Fruit fly (Drosophila melanogaster) whole organism, embryonic: ENCODE data around the gene Ugt301D1.

Experiments
- ATbp ChIP-seq: fragments of 200-800 bp; sonication (Bioruptor generic); optimal IDR thresholded peaks from 2 replicates; lab custom pipeline; 2017; ENCODE audit warnings: missing biosample characterization, mild to moderate bottlenecking, missing genetic modification characterization, missing genetic modification reagents
- Ada2b ChIP-seq: fragments of 200-800 bp; sonication (Bioruptor generic); IDR thresholded peaks from 2 replicates; pipeline ENCODE4 v1.3.6; 2022; ENCODE audit warnings: missing biosample characterization, missing genetic modification characterization
- Atf3 ChIP-seq: fragments of 200-800 bp; sonication (Bioruptor generic); optimal IDR thresholded peaks from 3 replicates; lab custom pipeline; 2016; ENCODE audit warnings: missing biosample characterization, missing genetic modification characterization
- CG11504 ChIP-seq: fragments of 200-800 bp; sonication (Bioruptor generic); optimal IDR thresholded peaks from 3 replicates; lab custom pipeline; 2019; ENCODE audit warnings: missing biosample characterization, mild to moderate bottlenecking, missing genetic modification characterization, moderate library complexity
- CG12659 ChIP-seq: fragments of 200-800 bp; sonication (Bioruptor generic); optimal IDR thresholded peaks from 3 replicates; lab custom pipeline; 2017; ENCODE audit warnings: mild to moderate bottlenecking, missing biosample characterization, missing genetic modification reagents, missing genetic modification characterization
- CG13287 ChIP-seq: fragments of 200-800 bp; sonication (Bioruptor generic); IDR thresholded peaks from 2 replicates; pipeline ENCODE4 v1.3.6; 2022; ENCODE audit warnings: missing biosample characterization, missing genetic modification characterization; ENCODE audit not compliant: partially characterized antibody
- CG13624 ChIP-seq: fragments of 200-800 bp; sonication (Bioruptor generic); optimal IDR thresholded peaks from 2 replicates; lab custom pipeline; 2016; ENCODE audit warnings: missing biosample characterization, missing genetic modification characterization
- CG14014 ChIP-seq: fragments of 200-800 bp; sonication (Bioruptor generic); IDR thresholded peaks from 2 replicates; pipeline ENCODE4 v1.3.6; 2022; ENCODE audit warnings: missing biosample characterization, missing genetic modification characterization
- CG17186 ChIP-seq: fragments of 200-800 bp; sonication (Bioruptor generic); optimal IDR thresholded peaks from 3 replicates; lab custom pipeline; 2017; ENCODE audit warnings: missing biosample characterization, missing genetic modification reagents, missing genetic modification characterization
- CG2712 ChIP-seq: fragments of 200-800 bp; optimal IDR thresholded peaks from 3 replicates; lab custom pipeline; 2019; ENCODE audit warnings: missing biosample characterization, mild to moderate bottlenecking, missing genetic modification characterization, moderate library complexity
- CG30403 ChIP-seq: fragments of 200-800 bp; sonication (Bioruptor generic); optimal IDR thresholded peaks from 3 replicates; lab custom pipeline; 2016; ENCODE audit warnings: missing biosample characterization, missing genetic modification characterization
- CG4404 ChIP-seq: fragments of 200-800 bp; sonication (Bioruptor generic); IDR thresholded peaks from 2 replicates; pipeline ENCODE4 v1.3.6; 2022; ENCODE audit warnings: missing biosample characterization, missing genetic modification characterization
- CG7271 ChIP-seq: fragments of 200-800 bp; sonication (Bioruptor generic); optimal IDR thresholded peaks from 2 replicates; lab custom pipeline; 2018; ENCODE audit warnings: missing biosample characterization, mild to moderate bottlenecking, missing genetic modification characterization, moderate library complexity
- CG7963 ChIP-seq: fragments of 200-800 bp; sonication (Bioruptor generic); IDR thresholded peaks from 3 replicates; pipeline ENCODE4 v1.3.6; 2022; ENCODE audit warnings: missing biosample characterization, missing genetic modification characterization; ENCODE audit not compliant: partially characterized antibody
- CG8359 ChIP-seq: fragments of 200-800 bp; sonication (Bioruptor generic); optimal IDR thresholded peaks from 2 replicates; lab custom pipeline; 2017; ENCODE audit warnings: missing biosample characterization, mild to moderate bottlenecking, missing genetic modification characterization, borderline replicate concordance
- CG8924 ChIP-seq: fragments of 200-800 bp; optimal IDR thresholded peaks from 3 replicates; lab custom pipeline; 2019; ENCODE audit warnings: missing biosample characterization, mild to moderate bottlenecking, missing genetic modification characterization, moderate library complexity
- CG9727 ChIP-seq: fragments of 200-800 bp; sonication (Bioruptor generic); optimal IDR thresholded peaks from 3 replicates; lab custom pipeline; 2017; ENCODE audit warnings: missing biosample characterization, mild to moderate bottlenecking, missing genetic modification characterization
- CHES-1-like ChIP-seq: fragments of 200-800 bp; sonication (Bioruptor generic); optimal IDR thresholded peaks from 2 replicates; lab custom pipeline; 2016; ENCODE audit warnings: missing biosample characterization, missing genetic modification characterization
- CoRest ChIP-seq: fragments of 200-800 bp; sonication (Bioruptor generic); optimal IDR thresholded peaks from 3 replicates; lab custom pipeline; 2018; ENCODE audit warnings: missing biosample characterization, mild to moderate bottlenecking, missing genetic modification characterization, moderate library complexity
- D19A ChIP-seq: fragments of 200-800 bp; optimal IDR thresholded peaks from 3 replicates; lab custom pipeline; 2019; ENCODE audit warnings: missing biosample characterization, mild to moderate bottlenecking, missing genetic modification characterization, moderate library complexity
- Dbx ChIP-seq: fragments of 200-800 bp; sonication (Bioruptor generic); IDR thresholded peaks from 3 replicates; pipeline ENCODE4 v1.3.6; 2022; ENCODE audit warnings: missing biosample characterization, missing genetic modification characterization
- Dfd ChIP-seq, 2 experiments: fragments of >200 bp; optimal IDR thresholded peaks; 2 replicates each; lab custom pipeline; 2017; ENCODE audit warnings: missing biosample characterization in 2 of 2, missing genetic modification characterization in 2 of 2
- Doc2 ChIP-seq: fragments of 200-800 bp; sonication (Bioruptor generic); IDR thresholded peaks from 2 replicates; pipeline ENCODE4 v1.3.6; 2022; ENCODE audit warnings: missing biosample characterization, missing genetic modification characterization
- ERR ChIP-seq: fragments of 200-800 bp; sonication (Bioruptor generic); optimal IDR thresholded peaks from 2 replicates; lab custom pipeline; 2016; ENCODE audit warnings: missing biosample characterization, missing genetic modification characterization
- Ets65A ChIP-seq: fragments of 200-800 bp; sonication (Bioruptor generic); peaks from one replicate; lab custom pipeline; 2016; ENCODE audit warnings: missing biosample characterization, missing genetic modification characterization
- HLH54F ChIP-seq: fragments of 200-800 bp; sonication (Bioruptor generic); optimal IDR thresholded peaks from 3 replicates; lab custom pipeline; 2016; ENCODE audit warnings: missing biosample characterization, missing genetic modification characterization
- Hmx ChIP-seq: fragments of 200-800 bp; sonication (Bioruptor generic); optimal IDR thresholded peaks from 2 replicates; lab custom pipeline; 2016; ENCODE audit warnings: missing biosample characterization, missing genetic modification characterization
- Jarid2 ChIP-seq: fragments of 200-800 bp; sonication (Bioruptor generic); optimal IDR thresholded peaks from 3 replicates; lab custom pipeline; 2017; ENCODE audit warnings: mild to moderate bottlenecking, missing biosample characterization, missing genetic modification reagents, missing genetic modification characterization
- Lpt ChIP-seq: fragments of >200 bp; optimal IDR thresholded peaks from 2 replicates; lab custom pipeline; 2018; ENCODE audit warnings: missing biosample characterization, missing genetic modification characterization
- Mrtf ChIP-seq: fragments of 200-800 bp; sonication (Bioruptor generic); IDR thresholded peaks from 3 replicates; pipeline ENCODE4 v1.3.6; 2022; ENCODE audit warnings: missing biosample characterization, missing genetic modification characterization
- Myb ChIP-seq: fragments of 200-800 bp; sonication (Bioruptor generic); optimal IDR thresholded peaks from 2 replicates; lab custom pipeline; 2016; ENCODE audit warnings: missing biosample characterization, missing genetic modification characterization
- Nf-YA ChIP-seq: fragments of 200-800 bp; sonication (Bioruptor generic); IDR thresholded peaks from 2 replicates; pipeline ENCODE4 v1.3.6; 2022; ENCODE audit warnings: missing biosample characterization, missing genetic modification characterization
- Rx ChIP-seq: fragments of 200-800 bp; sonication (Bioruptor generic); IDR thresholded peaks from 2 replicates; pipeline ENCODE4 v1.3.6; 2022; ENCODE audit warnings: missing biosample characterization, missing genetic modification characterization
- Sin3A ChIP-seq: fragments of >200 bp; optimal IDR thresholded peaks from 2 replicates; lab custom pipeline; 2018
- Taf1 ChIP-seq: fragments of 200-800 bp; sonication (Bioruptor generic); IDR thresholded peaks from 2 replicates; pipeline ENCODE4 v1.3.6; 2022; ENCODE audit warnings: missing biosample characterization, missing genetic modification characterization
- ab ChIP-seq: fragments of 200-800 bp; sonication (Bioruptor generic); optimal IDR thresholded peaks from 2 replicates; lab custom pipeline; 2016; ENCODE audit warnings: missing biosample characterization, missing genetic modification characterization
- abd-A ChIP-seq: fragments of 200-800 bp; sonication (Bioruptor generic); optimal IDR thresholded peaks from 3 replicates; lab custom pipeline; 2019; ENCODE audit warnings: missing biosample characterization, mild to moderate bottlenecking, missing genetic modification characterization, moderate library complexity
- bigmax ChIP-seq: fragments of 200-800 bp; sonication (Bioruptor generic); optimal IDR thresholded peaks from 2 replicates; lab custom pipeline; 2018; ENCODE audit warnings: missing biosample characterization, mild to moderate bottlenecking, missing genetic modification characterization
- bowl ChIP-seq: fragments of 200-800 bp; sonication (Bioruptor generic); IDR thresholded peaks from 2 replicates; pipeline ENCODE4 v1.3.6; 2022; ENCODE audit warnings: missing biosample characterization, missing genetic modification characterization
- cas ChIP-seq: fragments of 200-800 bp; sonication (Bioruptor generic); IDR thresholded peaks from 2 replicates; pipeline ENCODE4 v1.3.6; 2022; ENCODE audit warnings: missing biosample characterization, missing genetic modification characterization
- crp ChIP-seq, 2 experiments: fragments of 200-800 bp; sonication (Bioruptor generic); optimal IDR thresholded peaks; 2 replicates in 1 of 2; 3 replicates in 1 of 2; lab custom pipeline; 2017; ENCODE audit warnings: missing biosample characterization in 2 of 2, missing genetic modification characterization in 2 of 2, mild to moderate bottlenecking in 1 of 2, moderate library complexity in 1 of 2
- disco-r ChIP-seq: fragments of 200-800 bp; sonication (Bioruptor generic); optimal IDR thresholded peaks from 2 replicates; lab custom pipeline; 2016; ENCODE audit warnings: missing biosample characterization, missing genetic modification characterization
- gcm2 ChIP-seq: fragments of 200-800 bp; sonication (Bioruptor generic); optimal IDR thresholded peaks from 2 replicates; lab custom pipeline; 2016; ENCODE audit warnings: missing biosample characterization, missing genetic modification characterization
- gem ChIP-seq: fragments of 200-800 bp; sonication (Bioruptor generic); optimal IDR thresholded peaks from 2 replicates; lab custom pipeline; 2019; ENCODE audit warnings: missing biosample characterization, mild to moderate bottlenecking, missing genetic modification characterization, moderate library complexity
- grn ChIP-seq: fragments of 200-800 bp; sonication (Bioruptor generic); optimal IDR thresholded peaks from 3 replicates; lab custom pipeline; 2017; ENCODE audit warnings: missing biosample characterization, missing genetic modification characterization
- gro ChIP-seq: fragments of 200-800 bp; sonication (Bioruptor generic); optimal IDR thresholded peaks from 2 replicates; lab custom pipeline; 2016; ENCODE audit warnings: missing biosample characterization, missing genetic modification characterization
- nerfin-1 ChIP-seq: fragments of 200-800 bp; sonication (Bioruptor generic); optimal IDR thresholded peaks from 3 replicates; lab custom pipeline; 2019; ENCODE audit warnings: missing biosample characterization, mild to moderate bottlenecking, missing genetic modification characterization, moderate library complexity
- repo ChIP-seq: fragments of 200-800 bp; sonication (Bioruptor generic); optimal IDR thresholded peaks from 2 replicates; lab custom pipeline; 2016; ENCODE audit warnings: missing biosample characterization, missing genetic modification characterization
- rib ChIP-seq: fragments of 200-800 bp; sonication (Bioruptor generic); IDR thresholded peaks from 2 replicates; pipeline ENCODE4 v1.3.6; 2022; ENCODE audit warnings: missing biosample characterization, missing genetic modification characterization
- sd ChIP-seq: fragments of 200-800 bp; sonication (Bioruptor generic); optimal IDR thresholded peaks from 3 replicates; lab custom pipeline; 2018; ENCODE audit warnings: missing biosample characterization, mild to moderate bottlenecking, missing genetic modification characterization, moderate library complexity
- sr ChIP-seq: fragments of 200-800 bp; sonication (Bioruptor generic); IDR thresholded peaks from 3 replicates; pipeline ENCODE4 v1.3.6; 2022; ENCODE audit warnings: missing biosample characterization, missing genetic modification characterization

Ugt301D1 gene

DNA sequence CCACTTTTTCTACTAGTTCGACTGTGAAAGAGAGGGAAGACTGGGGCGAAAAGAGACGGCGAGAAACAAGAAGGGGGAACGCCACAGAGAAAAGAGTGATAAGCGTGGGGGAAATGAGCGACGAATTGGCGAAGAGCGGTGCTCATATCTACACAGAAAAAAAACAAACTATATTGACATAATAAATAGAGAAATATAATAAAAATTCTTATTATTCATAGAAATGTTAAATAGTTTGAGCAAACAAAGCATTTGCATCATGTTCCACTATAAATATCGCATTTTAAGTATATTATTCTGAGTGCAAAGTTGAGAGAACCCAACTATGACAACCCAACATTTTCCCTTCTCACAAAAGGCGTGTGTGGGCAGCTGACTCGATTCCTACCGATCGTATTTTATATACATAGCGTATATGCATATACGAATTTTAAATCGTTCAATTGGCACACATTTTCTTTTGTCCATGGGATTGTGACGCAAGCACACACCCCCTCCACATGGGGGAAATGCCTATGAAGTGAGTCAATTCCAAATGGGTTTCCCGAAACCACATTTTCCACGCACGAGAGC is 48.7 kb downstream of the Ugt301D1 start (continued):
- peak; percentile 74 for TF ChIP-seq ATbp
- peak; percentile 65; the same call in 1 of the 3 replicates for TF ChIP-seq Mrtf (GFP tag; lab: Robert Waterston, UW)
- no peak for TF ChIP-seq HLH54F (GFP tag; lab: Kevin White, UChicago)
- TF ChIP-seq bowl (GFP tag; lab: Robert Waterston, UW), result peak; percentile 71
- TF ChIP-seq Sin3A (lab: Kevin White, UChicago), result no peak
- TF ChIP-seq Ets65A, result no peak
- no peak for TF ChIP-seq CG13624 (GFP tag; lab: Kevin White, UChicago)
- TF ChIP-seq Lpt, result no peak
- no peak for TF ChIP-seq CG7271 (tag; lab: Kevin White, UChicago)
- no peak for TF ChIP-seq CG13287 (GFP tag; lab: Robert Waterston, UW)
- TF ChIP-seq Hmx (GFP tag; lab: Kevin White, UChicago), result no peak
- TF ChIP-seq CG11504 (tag; lab: Kevin White, UChicago), result peak; percentile 82
- TF ChIP-seq Ada2b (GFP tag; lab: Robert Waterston, UW), result peak; percentile 88
- no peak for TF ChIP-seq gro (GFP tag; lab: Kevin White, UChicago)
- TF ChIP-seq ERR (GFP tag; lab: Kevin White, UChicago), result no peak
- TF ChIP-seq CG8924, result peak; percentile 80
- TF ChIP-seq crp (GFP tag; optimal IDR thresholded peaks at IDR 0.05; lab: Kevin White, UChicago), result peak in 1 of 2 experiments; percentile 9
- TF ChIP-seq Nf-YA (GFP tag; lab: Robert Waterston, UW), result peak; percentile 76; the same call in 1 of the 2 replicates
- TF ChIP-seq CG7963 (GFP tag; lab: Robert Waterston, UW), result no peak
- peak; percentile 75 for TF ChIP-seq CG12659 (GFP tag; lab: Kevin White, UChicago)
- peak; percentile 88 for TF ChIP-seq CG14014 (GFP tag; lab: Robert Waterston, UW)
- no peak for TF ChIP-seq disco-r (GFP tag; lab: Kevin White, UChicago)
- TF ChIP-seq CoRest (tag; lab: Kevin White, UChicago), result peak; percentile 72
- no peak for TF ChIP-seq CG4404
- no peak for TF ChIP-seq CHES-1-like
- peak; percentile 67; the same call in 1 of the 2 replicates for TF ChIP-seq rib
- no peak for TF ChIP-seq CG8359 (GFP tag; lab: Kevin White, UChicago)
- no peak for TF ChIP-seq Dfd (GFP tag; optimal IDR thresholded peaks at IDR 0.05; lab: Kevin White, UChicago)
- peak; percentile 88 for TF ChIP-seq gem (tag; lab: Kevin White, UChicago)
- TF ChIP-seq Doc2 (GFP tag; lab: Robert Waterston, UW), result no peak
- no peak for TF ChIP-seq ab (GFP tag; lab: Kevin White, UChicago)
- no peak for TF ChIP-seq abd-A (tag; lab: Kevin White, UChicago)
- no peak for TF ChIP-seq Atf3 (GFP tag; lab: Kevin White, UChicago)
- TF ChIP-seq CG17186 (GFP tag; lab: Kevin White, UChicago), result no peak
- peak; percentile 1 for TF ChIP-seq Myb (GFP tag; lab: Kevin White, UChicago)
- peak; percentile 78 for TF ChIP-seq Taf1 (GFP tag; lab: Robert Waterston, UW)
- TF ChIP-seq D19A, result peak; percentile 67
- no peak for TF ChIP-seq grn
- no peak for TF ChIP-seq repo (GFP tag; lab: Kevin White, UChicago)
- TF ChIP-seq CG30403 (GFP tag; lab: Kevin White, UChicago), result peak; percentile 75
- peak; percentile 81 for TF ChIP-seq CG2712 (tag; lab: Kevin White, UChicago)
- TF ChIP-seq sr (GFP tag; lab: Robert Waterston, UW), result peak; percentile 68
- TF ChIP-seq Dbx, result peak; percentile 92
- TF ChIP-seq CG9727 (GFP tag; lab: Kevin White, UChicago), result peak; percentile 75
- peak; percentile 33 for TF ChIP-seq nerfin-1 (tag; lab: Kevin White, UChicago)
- no peak for TF ChIP-seq bigmax (GFP tag; lab: Kevin White, UChicago)
- peak; percentile 96 for TF ChIP-seq sd (tag; lab: Kevin White, UChicago)
- 0 out of 2 replicates have a peak, but pooled peaks have one; percentile 39 for TF ChIP-seq cas (GFP tag; lab: Robert Waterston, UW)
- no peak for TF ChIP-seq Rx (GFP tag; lab: Robert Waterston, UW)
- TF ChIP-seq gcm2, result no peak
- TF ChIP-seq Jarid2 (GFP tag; lab: Kevin White, UChicago), result peak; percentile 32
